Worm (Caenorhabditis elegans) whole organism, L4 larva: Measurements from ENCODE around the gene F47D12.9.

Source experiments
- nhr-10 ChIP-seq: fragments of 150-350 bp; optimal IDR thresholded peaks from 2 replicates; lab custom pipeline; 2014; ENCODE audit warnings: missing biosample characterization, missing genetic modification characterization
- snpc-4 ChIP-seq: fragments of 150-350 bp; optimal IDR thresholded peaks from 2 replicates; lab custom pipeline; 2014; ENCODE audit warnings: missing biosample characterization, missing genetic modification characterization

DNA sequence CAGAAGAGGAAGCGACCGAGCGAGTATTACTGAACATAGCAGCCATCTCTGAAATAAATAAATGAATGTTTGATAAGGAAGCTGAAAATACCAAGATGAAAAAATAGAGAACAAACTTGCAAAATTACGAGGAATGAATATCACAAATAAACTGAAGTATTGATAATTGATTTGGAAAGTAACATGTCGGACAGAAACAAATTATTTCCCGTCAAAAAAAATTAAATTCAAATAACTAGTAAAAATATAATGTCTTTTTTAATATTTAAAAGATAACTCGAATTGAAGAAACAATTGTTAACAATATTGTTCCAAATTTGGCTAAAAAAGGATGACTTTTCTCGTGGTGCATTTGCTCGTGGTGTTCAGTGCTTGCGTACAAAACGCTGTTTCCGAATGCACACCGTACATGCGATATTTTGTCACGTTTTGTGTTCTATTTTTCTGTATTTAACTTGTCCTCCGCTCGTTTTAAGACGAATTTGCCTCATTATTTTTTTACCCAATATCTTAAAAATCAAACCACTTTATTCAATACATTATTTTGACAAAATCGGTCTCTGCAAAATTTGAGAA is 38.8 kb upstream of the F47D12.9 start, which contains the start of gene rpn-13:
- no peak for TF ChIP-seq nhr-10
- no peak for TF ChIP-seq snpc-4 (tag; lab: Kevin White, UChicago)
